Worm (Caenorhabditis elegans): ENCODE data around the gene F26F2.10.
A peak's percentile ranks its signal among the peaks of the same experiment; 100 is the strongest.

The F26F2.10 gene

ce11 chrV:20555120-20555519 is 39.5 kb downstream of the F26F2.10 start, which contains the start of gene Y38H6C.21:
Y38H6C.21 (minus strand) TSS chrV:20555267.
- no peak for TF ChIP-seq nhr-11 (tag; optimal IDR thresholded peaks at IDR 0.05)
- TF ChIP-seq hlh-17 (GFP tag; optimal IDR thresholded peaks at IDR 0.05; ENCODE audit: borderline replicate concordance): no peak
- no peak for TF ChIP-seq lin-39 (tag; optimal IDR thresholded peaks at IDR 0.05)
- no peak for TF ChIP-seq C16A3.4 (tag; optimal IDR thresholded peaks at IDR 0.05)
- no peak for TF ChIP-seq ceh-63 (GFP tag; optimal IDR thresholded peaks at IDR 0.05)
- TF ChIP-seq F16B12.6 (tag; optimal IDR thresholded peaks at IDR 0.05): no peak
- TF ChIP-seq ceh-90 (tag; optimal IDR thresholded peaks at IDR 0.05): no peak
- TF ChIP-seq snu-23 (GFP tag; optimal IDR thresholded peaks at IDR 0.05): no peak
- TF ChIP-seq hlh-4 (tag; optimal IDR thresholded peaks at IDR 0.05): no peak
- TF ChIP-seq nhr-85 (tag): no peak
- no peak for TF ChIP-seq ces-1 (GFP tag; optimal IDR thresholded peaks at IDR 0.05)
- TF ChIP-seq fkh-4 (tag; optimal IDR thresholded peaks at IDR 0.05; ENCODE audit: borderline replicate concordance): peak; percentile 76
- TF ChIP-seq grh-1 (GFP tag; IDR thresholded peaks at IDR 0.05): no peak
- TF ChIP-seq elt-2 (tag; optimal IDR thresholded peaks at IDR 0.05): peak; percentile 8
- TF ChIP-seq C04F5.9 (tag; optimal IDR thresholded peaks at IDR 0.05): no peak
- TF ChIP-seq blmp-1 (tag; optimal IDR thresholded peaks at IDR 0.05): no peak
- TF ChIP-seq dsc-1 (tag; optimal IDR thresholded peaks at IDR 0.05): peak; percentile 88
- no peak for TF ChIP-seq ceh-88 (GFP tag; IDR thresholded peaks at IDR 0.05)
- no peak for TF ChIP-seq egl-13 (tag; optimal IDR thresholded peaks at IDR 0.05)
- no peak for TF ChIP-seq lin-14 (GFP tag; optimal IDR thresholded peaks at IDR 0.05)
- no peak for TF ChIP-seq pax-3 (tag; optimal IDR thresholded peaks at IDR 0.05)
- no peak for TF ChIP-seq unc-98 (GFP tag; IDR thresholded peaks at IDR 0.05)
- no peak for TF ChIP-seq nhr-20 (tag; optimal IDR thresholded peaks at IDR 0.05)

- TF ChIP-seq mdl-1 (tag; optimal IDR thresholded peaks at IDR 0.05) (no peak), nhr-11 (tag; optimal IDR thresholded peaks at IDR 0.05) (no peak), mef-2 (tag; optimal IDR thresholded peaks at IDR 0.05) (no peak), unc-98 (GFP tag; IDR thresholded peaks at IDR 0.05) (no peak), lin-14 (GFP tag; optimal IDR thresholded peaks at IDR 0.05) (no peak), lsy-2 (tag; optimal IDR thresholded peaks at IDR 0.05) (no peak), pag-3 (tag; optimal IDR thresholded peaks at IDR 0.05; ENCODE audit: borderline replicate concordance, insufficient read depth) (no peak), swsn-7 (tag; optimal IDR thresholded peaks at IDR 0.05) (no peak), Y116A8C.19 (tag; optimal IDR thresholded peaks at IDR 0.05; ENCODE audit: borderline replicate concordance) (no peak), ces-1 (GFP tag; optimal IDR thresholded peaks at IDR 0.05) (no peak), hpl-2 (GFP tag; optimal IDR thresholded peaks at IDR 0.05) (no peak), hlh-17 (GFP tag; optimal IDR thresholded peaks at IDR 0.05; ENCODE audit: borderline replicate concordance) (no peak)
Measured at ce11 chrV:20552971-20553370, 41.7 kb downstream of the F26F2.10 start, which contains the start of gene vmo-1. vmo-1 (minus strand) TSS chrV:20553071.

DNA sequence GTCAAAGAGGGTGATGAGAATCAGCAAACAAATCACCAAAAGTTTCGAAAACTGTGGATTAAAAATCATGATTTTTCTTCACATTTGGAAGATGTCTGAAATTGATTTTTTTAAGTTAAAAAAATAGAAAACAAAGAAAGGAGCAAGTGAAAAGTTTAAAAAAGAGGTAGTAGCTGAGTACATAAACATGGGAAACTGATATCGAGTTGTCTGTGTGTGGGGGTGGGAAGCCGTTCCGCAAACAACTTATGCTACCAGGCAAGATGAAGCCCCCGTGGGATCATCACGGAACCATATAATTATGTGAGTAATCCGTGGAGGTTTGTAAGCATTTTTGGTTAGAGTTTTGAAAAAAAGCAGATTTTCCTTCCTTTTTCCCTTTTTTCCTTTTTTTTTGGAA is 43.5 kb downstream of the F26F2.10 start, which contains the start of gene Y38H6C.20:
TSS of gene Y38H6C.20 (minus strand) at position 101 of the 400 bp plus-strand sequence.
- no peak for TF ChIP-seq C04F5.9 (tag; optimal IDR thresholded peaks at IDR 0.05)
- no peak for TF ChIP-seq mef-2 (tag; optimal IDR thresholded peaks at IDR 0.05)
- TF ChIP-seq tlp-1 (tag; optimal IDR thresholded peaks at IDR 0.05): no peak
- TF ChIP-seq C34B4.2 (tag; optimal IDR thresholded peaks at IDR 0.05): no peak
- TF ChIP-seq elt-2 (tag; optimal IDR thresholded peaks at IDR 0.05): no peak
- no peak for TF ChIP-seq lin-39 (tag; optimal IDR thresholded peaks at IDR 0.05)
- TF ChIP-seq C16A3.4 (tag; optimal IDR thresholded peaks at IDR 0.05): no peak
- no peak for TF ChIP-seq lsy-2 (tag; optimal IDR thresholded peaks at IDR 0.05)
- no peak for TF ChIP-seq aha-1 (tag; optimal IDR thresholded peaks at IDR 0.05)
- TF ChIP-seq grh-1 (GFP tag; IDR thresholded peaks at IDR 0.05): no peak
- no peak for TF ChIP-seq tbx-2 (tag; optimal IDR thresholded peaks at IDR 0.05)
- no peak for TF ChIP-seq nhr-76 (tag; optimal IDR thresholded peaks at IDR 0.05)
- no peak for TF ChIP-seq swsn-7 (tag; optimal IDR thresholded peaks at IDR 0.05)
- no peak for TF ChIP-seq unc-86 (tag; optimal IDR thresholded peaks at IDR 0.05)
- no peak for TF ChIP-seq dpl-1 (GFP tag; optimal IDR thresholded peaks at IDR 0.05)
- TF ChIP-seq unc-130 (tag; optimal IDR thresholded peaks at IDR 0.05): no peak
- no peak for TF ChIP-seq sptf-1 (tag; optimal IDR thresholded peaks at IDR 0.05)
- TF ChIP-seq unc-98 (GFP tag; IDR thresholded peaks at IDR 0.05): no peak
- no peak for TF ChIP-seq irx-1 (tag; optimal IDR thresholded peaks at IDR 0.05)
- TF ChIP-seq nhr-84 (tag; optimal IDR thresholded peaks at IDR 0.05): no peak
